Worm (Caenorhabditis elegans): ENCODE results near the gene pro-2.

- TF ChIP-seq ZK546.5 (tag; optimal IDR thresholded peaks at IDR 0.05) (no peak), fkh-10 (GFP tag; optimal IDR thresholded peaks at IDR 0.05) (no peak), elt-2 (tag; optimal IDR thresholded peaks at IDR 0.05) (no peak), nhr-237 (tag; optimal IDR thresholded peaks at IDR 0.05) (no peak), unc-39 (tag; optimal IDR thresholded peaks at IDR 0.05) (no peak), zag-1 (tag; optimal IDR thresholded peaks at IDR 0.05) (no peak), ceh-28 (tag; optimal IDR thresholded peaks at IDR 0.05) (no peak), ztf-4 (tag; optimal IDR thresholded peaks at IDR 0.05) (no peak), nhr-28 (tag; optimal IDR thresholded peaks at IDR 0.05) (no peak), nhr-77 (tag; optimal IDR thresholded peaks at IDR 0.05) (no peak), aly-2 (tag; optimal IDR thresholded peaks at IDR 0.05) (no peak)
Measured at ce11 chrII:10360487-10360886, 15.6 kb upstream of the pro-2 start, which contains the start of gene C07E3.4.

Measured in whole organism, L3 larva.